Worm (Caenorhabditis elegans) whole organism, mixed stage, embryonic: ENCODE results near the gene Y53C12A.3.

Source experiments
- M03D4.4 ChIP-seq: sonication (generic microtip); optimal IDR thresholded peaks from 2 replicates; lab custom pipeline; 2017; ENCODE audit warnings: mild to moderate bottlenecking, missing genetic modification characterization, missing compliant biosample characterization
- bed-3 ChIP-seq: fragments of 200-800 bp; sonication (Bioruptor generic); optimal IDR thresholded peaks from 3 replicates; lab custom pipeline; 2018; ENCODE audit warnings: mild to moderate bottlenecking, missing genetic modification characterization, moderate library complexity, missing compliant biosample characterization
- ceh-43 ChIP-seq: fragments of 200-800 bp; sonication (Bioruptor generic); optimal IDR thresholded peaks from 2 replicates; lab custom pipeline; 2018; ENCODE audit warnings: mild to moderate bottlenecking, missing genetic modification characterization, moderate library complexity, missing compliant biosample characterization
- elt-3 ChIP-seq: fragments of 150-350 bp; optimal IDR thresholded peaks from 2 replicates; lab custom pipeline; 2014; ENCODE audit warnings: missing biosample characterization, missing genetic modification characterization
- flh-1 ChIP-seq: fragments of 200-800 bp; sonication (Bioruptor generic); optimal IDR thresholded peaks from 2 replicates; lab custom pipeline; 2018; ENCODE audit warnings: mild to moderate bottlenecking, missing genetic modification characterization, moderate library complexity, missing compliant biosample characterization
- lin-32 ChIP-seq: fragments of 200-800 bp; sonication (Bioruptor generic); optimal IDR thresholded peaks from 2 replicates; lab custom pipeline; 2018; ENCODE audit warnings: mild to moderate bottlenecking, missing genetic modification characterization, missing compliant biosample characterization
- lsy-2 ChIP-seq: fragments of 150-350 bp; optimal IDR thresholded peaks from 2 replicates; lab custom pipeline; 2014; ENCODE audit warnings: missing biosample characterization, missing genetic modification characterization
- sem-2 ChIP-seq: fragments of 200-800 bp; sonication (Bioruptor generic); optimal IDR thresholded peaks from 2 replicates; lab custom pipeline; 2018; ENCODE audit warnings: mild to moderate bottlenecking, missing genetic modification characterization, missing compliant biosample characterization
- snpc-4 ChIP-seq: fragments of 150-350 bp; optimal IDR thresholded peaks from 2 replicates; lab custom pipeline; 2014; ENCODE audit warnings: missing biosample characterization, missing genetic modification characterization
- unc-62 ChIP-seq: fragments of 150-350 bp; optimal IDR thresholded peaks from 2 replicates; lab custom pipeline; 2014; ENCODE audit warnings: missing biosample characterization, missing genetic modification reagents, missing genetic modification characterization
- ztf-11 ChIP-seq: fragments of 150-350 bp; optimal IDR thresholded peaks from 2 replicates; lab custom pipeline; 2014; ENCODE audit warnings: missing biosample characterization, missing genetic modification characterization

DNA sequence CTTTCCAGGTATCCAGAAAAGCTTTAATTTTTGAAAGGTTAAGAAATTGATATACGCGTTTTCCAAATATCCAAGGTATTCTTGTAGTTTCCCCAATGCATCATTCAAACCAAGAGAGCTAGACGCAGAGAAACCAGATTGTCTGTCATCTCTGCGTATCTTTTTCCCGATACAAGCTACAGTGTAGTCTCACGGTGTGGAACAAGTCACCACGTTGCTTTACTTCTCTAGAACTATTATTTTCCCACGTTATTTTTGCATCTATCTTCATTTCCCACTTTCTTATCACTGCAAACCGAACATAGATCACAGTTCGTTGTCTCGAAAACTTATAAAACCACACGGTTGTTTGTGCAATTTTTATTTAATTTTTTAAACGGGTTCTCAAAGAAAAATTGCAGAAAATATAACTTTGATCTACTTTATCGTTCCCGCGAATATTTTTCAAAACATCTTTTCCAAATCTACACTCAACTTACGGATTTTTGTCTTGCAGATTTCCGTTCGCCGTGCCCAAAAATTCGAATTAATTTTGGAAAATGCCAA lies 49.8 kb downstream of the Y53C12A.3 start, which contains the start of gene gstk-1:
- TF ChIP-seq ztf-11 (no peak), snpc-4 (no peak), elt-3 (no peak), M03D4.4 (tag; lab: Kevin White, UChicago) (no peak), lsy-2 (tag; lab: Kevin White, UChicago) (no peak), bed-3 (GFP tag; lab: Kevin White, UChicago) (no peak), ceh-43 (GFP tag; lab: Kevin White, UChicago) (no peak), lin-32 (GFP tag; lab: Kevin White, UChicago) (no peak), sem-2 (GFP tag; lab: Kevin White, UChicago) (no peak), unc-62 (no peak), flh-1 (no peak)
